Worm (Caenorhabditis elegans) whole organism, L1 larva: ENCODE results near the gene Y41C4A.22.

ENCODE experiments used
- egl-27 ChIP-seq, 2 experiments: fragments of 150-350 bp in 1 of 2; sonication (generic microtip); optimal IDR thresholded peaks; 3 replicates each; lab custom pipeline; 2017 to 2018; ENCODE audit warnings: missing biosample characterization in 2 of 2, missing genetic modification characterization in 2 of 2, missing genetic modification reagents in 2 of 2
- jun-1 ChIP-seq: fragments of 150-350 bp; optimal IDR thresholded peaks from 2 replicates; lab custom pipeline; 2014; ENCODE audit warnings: missing biosample characterization, missing genetic modification reagents, missing genetic modification characterization
- mep-1 ChIP-seq: fragments of 150-350 bp; optimal IDR thresholded peaks from 2 replicates; lab custom pipeline; 2014; ENCODE audit warnings: missing biosample characterization, missing genetic modification characterization

ce11 chrIII:11680514-11680913 is 14.6 kb upstream of the Y41C4A.22 start:
- TF ChIP-seq mep-1 (tag; lab: Kevin White, UChicago): no peak
- no peak for TF ChIP-seq jun-1 (tag; lab: Kevin White, UChicago)
- no peak for TF ChIP-seq egl-27 (tag; optimal IDR thresholded peaks at IDR 0.05; lab: Kevin White, UChicago)
